Worm (Caenorhabditis elegans) whole organism, L1 larva: ENCODE results near the gene gly-8.

Experiments
- C04F5.9 ChIP-seq: sonication (generic microtip); optimal IDR thresholded peaks from 2 replicates; lab custom pipeline; 2016; ENCODE audit warnings: missing genetic modification characterization, missing compliant biosample characterization
- C34B4.2 ChIP-seq: sonication (generic microtip); optimal IDR thresholded peaks from 2 replicates; lab custom pipeline; 2017; ENCODE audit warnings: mild to moderate bottlenecking, missing genetic modification characterization, missing compliant biosample characterization
- alr-1 ChIP-seq: fragments of 200-800 bp; sonication (Bioruptor generic); optimal IDR thresholded peaks from 2 replicates; lab custom pipeline; 2018; ENCODE audit warnings: borderline replicate concordance, mild to moderate bottlenecking, missing genetic modification characterization, missing compliant biosample characterization
- ama-1 ChIP-seq: fragments of 150-350 bp; optimal IDR thresholded peaks from 2 replicates; lab custom pipeline; 2014
- ceh-8 ChIP-seq: fragments of 200-800 bp; sonication (Bioruptor generic); optimal IDR thresholded peaks from 2 replicates; lab custom pipeline; 2018; ENCODE audit warnings: mild to moderate bottlenecking, missing genetic modification characterization, moderate library complexity, missing compliant biosample characterization
- ceh-90 ChIP-seq: sonication (generic microtip); optimal IDR thresholded peaks from 2 replicates; lab custom pipeline; 2016; ENCODE audit warnings: missing genetic modification characterization, missing compliant biosample characterization
- egl-13 ChIP-seq: sonication (generic microtip); optimal IDR thresholded peaks from 2 replicates; lab custom pipeline; 2016; ENCODE audit warnings: missing genotype, missing genetic modification reagents, missing genetic modification characterization, missing compliant biosample characterization
- egl-27 ChIP-seq, 2 experiments: fragments of 150-350 bp in 1 of 2; sonication (generic microtip); optimal IDR thresholded peaks; 3 replicates each; lab custom pipeline; 2017 to 2018; ENCODE audit warnings: missing biosample characterization in 2 of 2, missing genetic modification characterization in 2 of 2, missing genetic modification reagents in 2 of 2
- fkh-10 ChIP-seq: sonication (generic microtip); optimal IDR thresholded peaks from 2 replicates; lab custom pipeline; 2017; ENCODE audit warnings: missing biosample characterization, missing genetic modification reagents, missing genetic modification characterization
- fkh-8 ChIP-seq: sonication (generic microtip); optimal IDR thresholded peaks from 2 replicates; lab custom pipeline; 2016; ENCODE audit warnings: mild to moderate bottlenecking, missing genetic modification characterization, missing compliant biosample characterization
- fos-1 ChIP-seq: fragments of 150-350 bp; optimal IDR thresholded peaks from 2 replicates; lab custom pipeline; 2014; ENCODE audit warnings: missing biosample characterization, missing genetic modification characterization
- hlh-17 ChIP-seq: fragments of 200-800 bp; sonication (Bioruptor generic); optimal IDR thresholded peaks from 2 replicates; lab custom pipeline; 2018; ENCODE audit warnings: missing genetic modification characterization, mild to moderate bottlenecking, missing compliant biosample characterization, moderate library complexity, borderline replicate concordance
- hlh-4 ChIP-seq: sonication (generic microtip); optimal IDR thresholded peaks from 2 replicates; lab custom pipeline; 2016; ENCODE audit warnings: mild to moderate bottlenecking, missing genetic modification characterization, missing compliant biosample characterization
- irx-1 ChIP-seq: sonication (generic microtip); optimal IDR thresholded peaks from 2 replicates; lab custom pipeline; 2016; ENCODE audit warnings: missing genetic modification characterization, missing compliant biosample characterization
- lin-13 ChIP-seq: fragments of 150-350 bp; optimal IDR thresholded peaks from 2 replicates; lab custom pipeline; 2014; ENCODE audit warnings: missing biosample characterization, missing genetic modification reagents, missing genetic modification characterization
- lin-15B ChIP-seq: fragments of 150-350 bp; sonication (generic microtip); optimal IDR thresholded peaks from 3 replicates; lab custom pipeline; 2014; ENCODE audit warnings: missing biosample characterization, missing genetic modification characterization
- lin-35 ChIP-seq, 2 experiments: fragments of 150-350 bp; optimal IDR thresholded peaks; 2 replicates each; lab custom pipeline; 2014; ENCODE audit warnings: missing biosample characterization in 2 of 2, missing genetic modification characterization in 2 of 2, missing genetic modification reagents in 2 of 2
- mab-9 ChIP-seq: fragments of 200-800 bp; sonication (Bioruptor generic); IDR thresholded peaks from 2 replicates; pipeline ENCODE4 v1.3.6; 2022; ENCODE audit warnings: missing genetic modification reagents, missing genetic modification characterization, missing compliant biosample characterization
- mdl-1 ChIP-seq, 2 experiments: fragments of 150-350 bp; optimal IDR thresholded peaks; 2 replicates each; lab custom pipeline; 2014 to 2017; ENCODE audit warnings: missing biosample characterization in 2 of 2, missing genetic modification characterization in 2 of 2, inconsistent platforms in 1 of 2
- nhr-19 ChIP-seq: fragments of 200-800 bp; sonication (Bioruptor generic); conservative IDR thresholded peaks from 2 replicates; pipeline ENCODE4 v1.3.6; 2022; ENCODE audit warnings: missing genetic modification characterization, missing compliant biosample characterization
- nhr-28 ChIP-seq: fragments of 150-350 bp; optimal IDR thresholded peaks from 2 replicates; lab custom pipeline; 2014; ENCODE audit warnings: missing biosample characterization, missing genetic modification characterization
- nhr-47 ChIP-seq: sonication (generic microtip); optimal IDR thresholded peaks from 2 replicates; lab custom pipeline; 2016; ENCODE audit warnings: mild to moderate bottlenecking, missing genetic modification characterization, moderate library complexity, missing compliant biosample characterization
- nhr-71 ChIP-seq: sonication (generic microtip); optimal IDR thresholded peaks from 2 replicates; lab custom pipeline; 2016; ENCODE audit warnings: mild to moderate bottlenecking, missing genetic modification characterization, moderate library complexity, missing compliant biosample characterization
- nhr-76 ChIP-seq: sonication (generic microtip); optimal IDR thresholded peaks from 2 replicates; lab custom pipeline; 2017; ENCODE audit warnings: missing biosample characterization, missing genetic modification characterization
- nhr-77 ChIP-seq: fragments of 150-350 bp; optimal IDR thresholded peaks from 2 replicates; lab custom pipeline; 2014; ENCODE audit warnings: missing biosample characterization, missing genetic modification characterization
- nhr-84 ChIP-seq: sonication (generic microtip); optimal IDR thresholded peaks from 2 replicates; lab custom pipeline; 2017; ENCODE audit warnings: missing biosample characterization, missing genetic modification characterization
- nhr-90 ChIP-seq: sonication (generic microtip); optimal IDR thresholded peaks from 2 replicates; lab custom pipeline; 2016; ENCODE audit warnings: mild to moderate bottlenecking, missing genetic modification characterization, missing compliant biosample characterization; ENCODE audit not compliant: poor library complexity
- pax-3 ChIP-seq: fragments of 200-800 bp; sonication (Bioruptor generic); optimal IDR thresholded peaks from 2 replicates; lab custom pipeline; 2018; ENCODE audit warnings: mild to moderate bottlenecking, missing genetic modification characterization, moderate library complexity, missing compliant biosample characterization
- pqm-1 ChIP-seq: sonication (generic microtip); optimal IDR thresholded peaks from 3 replicates; lab custom pipeline; 2017; ENCODE audit warnings: missing biosample characterization, missing genetic modification characterization
- snpc-4 ChIP-seq: fragments of 150-350 bp; optimal IDR thresholded peaks from 2 replicates; lab custom pipeline; 2014; ENCODE audit warnings: missing biosample characterization, missing genetic modification characterization
- vab-15 ChIP-seq: sonication (generic microtip); optimal IDR thresholded peaks from 2 replicates; lab custom pipeline; 2017; ENCODE audit warnings: missing genotype, mild to moderate bottlenecking, missing genetic modification characterization, missing compliant biosample characterization
- zag-1 ChIP-seq: fragments of 150-350 bp; optimal IDR thresholded peaks from 2 replicates; lab custom pipeline; 2014; ENCODE audit warnings: missing biosample characterization, missing genetic modification characterization

gly-8 gene

DNA sequence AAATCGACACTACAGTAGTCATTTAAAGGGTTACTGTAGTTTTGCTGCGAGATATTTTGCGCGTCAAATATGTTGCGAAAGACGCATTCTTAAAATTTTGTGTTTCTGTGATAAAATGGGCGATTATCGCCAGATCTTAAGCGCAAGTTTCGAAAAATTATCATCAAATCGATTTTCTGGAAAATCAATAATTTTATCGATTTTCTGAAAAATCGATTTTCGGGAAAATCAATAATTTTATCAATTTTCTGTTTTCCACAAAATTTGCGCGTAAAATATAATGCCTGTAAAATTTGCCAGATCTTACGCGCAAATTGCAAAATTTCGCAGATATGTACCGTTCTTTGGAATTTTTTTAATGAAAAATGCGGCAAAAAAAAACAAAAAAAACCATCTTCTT lies 32.9 kb upstream of the gly-8 start:
- TF ChIP-seq lin-15B (tag; lab: Kevin White, UChicago) (no peak), alr-1 (tag; lab: Kevin White, UChicago) (no peak), fkh-10 (GFP tag; lab: Kevin White, UChicago) (no peak), nhr-28 (tag; lab: Kevin White, UChicago) (no peak), nhr-47 (tag; lab: Kevin White, UChicago) (no peak), hlh-4 (tag; lab: Kevin White, UChicago) (no peak), lin-13 (GFP tag; lab: Kevin White, UChicago) (no peak), lin-35 (GFP tag; optimal IDR thresholded peaks at IDR 0.05; lab: Kevin White, UChicago) (no peak), zag-1 (tag; lab: Kevin White, UChicago) (no peak), C04F5.9 (no peak), vab-15 (tag; lab: Kevin White, UChicago) (no peak)
- TF ChIP-seq, all 84 proteins: peak for 0

DNA sequence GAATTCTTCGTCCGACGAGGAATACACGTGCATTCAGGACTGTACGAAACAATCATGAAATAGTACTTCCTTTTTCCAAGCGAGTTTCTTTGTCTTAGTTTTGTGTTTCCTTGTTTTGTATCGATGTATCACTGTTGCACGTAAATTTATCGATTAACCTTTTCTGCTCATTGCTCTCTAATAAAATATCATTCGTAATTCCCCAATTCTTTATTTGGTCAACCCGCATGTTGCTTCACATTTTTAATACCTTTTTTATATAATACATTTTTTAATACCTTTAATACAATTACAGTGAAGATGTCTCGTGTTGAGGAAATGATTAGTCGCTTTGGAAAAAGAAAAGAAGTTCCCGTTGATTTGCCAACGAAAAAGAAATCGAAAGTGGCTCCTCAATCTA lies 17.2 kb upstream of the gly-8 start, which contains the start of gene Y66D12A.1:
Gene Y66D12A.1 (plus strand): TSS at position 301 of the 400 bp plus-strand sequence.
- no peak for TF ChIP-seq nhr-84 (tag; lab: Kevin White, UChicago)
- TF ChIP-seq lin-13 (GFP tag; lab: Kevin White, UChicago), result no peak
- no peak for TF ChIP-seq nhr-47 (tag; lab: Kevin White, UChicago)
- TF ChIP-seq mdl-1 (tag; optimal IDR thresholded peaks at IDR 0.05; lab: Kevin White, UChicago), result no peak
- no peak for TF ChIP-seq pqm-1 (tag; lab: Kevin White, UChicago)
- no peak for TF ChIP-seq hlh-17 (GFP tag; lab: Kevin White, UChicago)
- no peak for TF ChIP-seq fos-1 (tag; lab: Kevin White, UChicago)

DNA sequence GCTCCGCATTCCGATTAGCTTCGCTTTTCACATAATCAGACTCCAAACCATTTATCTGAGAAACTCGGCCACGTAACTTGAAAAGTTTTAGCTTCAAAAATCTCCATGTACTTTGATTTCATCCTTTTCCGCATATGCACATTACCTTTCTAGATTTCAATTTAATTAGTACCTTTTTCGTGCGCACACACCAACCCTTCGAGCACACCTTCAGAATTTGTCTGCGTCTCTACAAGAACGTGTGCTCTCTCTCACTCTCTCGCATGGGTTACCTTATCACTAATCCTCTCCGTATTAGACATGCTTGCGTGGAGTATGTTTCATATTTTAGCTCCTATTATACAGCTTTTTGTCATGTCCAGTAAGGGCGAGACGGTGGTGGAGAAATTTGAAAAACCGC lies 15.5 kb upstream of the gly-8 start, which contains the start of gene Y66D12A.30:
Gene Y66D12A.30 (plus strand): TSS at position 301 of the 400 bp plus-strand sequence.
- TF ChIP-seq nhr-77 (tag; lab: Kevin White, UChicago) (no peak), pax-3 (tag; lab: Kevin White, UChicago) (no peak), nhr-90 (tag; lab: Kevin White, UChicago) (no peak), C34B4.2 (tag; lab: Kevin White, UChicago) (no peak), nhr-28 (tag; lab: Kevin White, UChicago) (no peak), mdl-1 (tag; optimal IDR thresholded peaks at IDR 0.05; lab: Kevin White, UChicago) (no peak), nhr-71 (tag; lab: Kevin White, UChicago) (no peak), fkh-8 (tag; lab: Kevin White, UChicago) (peak; percentile 14), mab-9 (GFP tag; lab: Robert Waterston, UW) (no peak)
- TF ChIP-seq, all 84 proteins: peak for 1

DNA sequence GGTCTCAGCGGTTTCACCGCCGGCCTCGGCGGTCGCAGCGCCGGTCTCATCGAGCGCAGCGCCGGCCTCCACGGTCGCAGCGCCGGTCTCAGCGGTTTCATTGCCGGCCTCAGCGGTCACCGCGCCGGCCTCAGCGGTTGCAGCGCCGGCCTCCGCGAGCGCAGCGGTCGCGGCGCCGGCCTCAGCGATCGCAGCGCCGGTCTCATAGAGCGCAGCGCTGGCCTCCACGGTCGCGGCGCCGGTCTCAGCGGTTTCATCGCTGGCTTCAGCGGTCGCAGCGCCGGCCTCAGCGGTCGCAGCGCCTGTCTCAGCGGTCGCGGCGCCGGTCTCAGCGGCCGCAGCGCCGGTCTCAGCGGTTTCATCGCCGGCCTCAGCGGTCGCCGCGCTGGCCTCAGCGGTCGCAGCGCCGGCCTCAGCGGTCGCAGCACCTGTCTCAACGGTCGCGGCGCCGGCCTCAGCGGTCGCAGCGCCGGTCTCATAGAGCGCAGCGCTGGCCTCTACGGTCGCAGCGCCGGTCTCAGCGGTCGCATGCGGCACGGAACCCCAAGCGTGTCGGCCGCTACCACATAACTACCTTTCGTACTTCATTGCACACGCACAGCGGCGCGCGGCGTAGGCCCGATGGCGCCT lies 13.3 kb upstream of the gly-8 start:
- TF ChIP-seq hlh-17 (GFP tag; lab: Kevin White, UChicago) (no peak), snpc-4 (tag; lab: Kevin White, UChicago) (no peak), ceh-8 (GFP tag; lab: Kevin White, UChicago) (peak; percentile 86), alr-1 (tag; lab: Kevin White, UChicago) (no peak), vab-15 (tag; lab: Kevin White, UChicago) (no peak), ceh-90 (tag; lab: Kevin White, UChicago) (no peak)

DNA sequence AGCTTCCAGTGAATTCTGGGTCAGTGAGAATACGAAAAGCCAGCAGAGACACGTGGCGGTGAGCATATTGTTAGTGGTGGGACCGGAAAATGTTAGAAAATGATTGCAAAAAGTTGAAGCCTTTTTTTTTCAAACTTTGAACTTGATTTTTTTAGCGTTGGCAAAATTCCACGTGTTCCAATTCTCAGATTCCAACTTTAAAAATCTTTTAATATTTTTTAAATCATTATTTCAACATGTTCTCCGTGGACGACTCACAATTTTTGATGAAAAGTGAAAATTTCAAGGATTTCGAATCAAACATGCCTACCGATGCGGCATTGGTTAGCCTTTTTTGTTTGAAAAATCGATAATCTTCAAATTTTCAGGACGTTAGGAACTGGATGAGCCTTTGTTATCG lies 12.7 kb upstream of the gly-8 start, which contains the start of the genes Y66A7A.9 and Y66A7A.4:
Gene Y66A7A.9 (minus strand): TSS at position 101 of the 400 bp plus-strand sequence.
Gene Y66A7A.4 (plus strand): TSS at position 237 of the 400 bp plus-strand sequence.
- no peak for TF ChIP-seq nhr-76
- TF ChIP-seq ama-1 (lab: Kevin White, UChicago), result no peak
- no peak for TF ChIP-seq egl-27 (tag; optimal IDR thresholded peaks at IDR 0.05; lab: Kevin White, UChicago)
- TF ChIP-seq nhr-19 (GFP tag; lab: Robert Waterston, UW), result no peak
- no peak for TF ChIP-seq pqm-1 (tag; lab: Kevin White, UChicago)
- no peak for TF ChIP-seq egl-13 (tag; lab: Kevin White, UChicago)
- no peak for TF ChIP-seq mab-9 (GFP tag; lab: Robert Waterston, UW)
- no peak for TF ChIP-seq irx-1 (tag; lab: Kevin White, UChicago)
